Worm (Caenorhabditis elegans): ENCODE measurements around the gene F21F8.5.
A peak's percentile ranks its signal among the peaks of the same experiment; 100 is the strongest.

F21F8.5 gene

ce11 chrV:8242798-8243197 lies 23.3 kb downstream of the F21F8.5 start, which contains the start of gene C16D9.4:
Gene C16D9.4, minus strand, starts transcription at chrV:8242898.
- TF ChIP-seq php-3 (GFP tag; IDR thresholded peaks at IDR 0.05), result peak; percentile 33; the same call in 1 of the 2 replicates
- no peak for TF ChIP-seq hmg-1.1 (GFP tag; IDR thresholded peaks at IDR 0.05)

- TF ChIP-seq tag-97 (GFP tag; IDR thresholded peaks at IDR 0.05) (no peak), dpl-1 (GFP tag; optimal IDR thresholded peaks at IDR 0.05) (no peak), dmd-9 (GFP tag; IDR thresholded peaks at IDR 0.05) (no peak), F44E2.7 (GFP tag; IDR thresholded peaks at IDR 0.05) (no peak), ztf-7 (tag; optimal IDR thresholded peaks at IDR 0.05) (no peak)
These were observed 26.2 kb downstream of the F21F8.5 start, which contains the start of gene C16D9.3 for ce11 chrV:8239928-8240327. Gene C16D9.3, minus strand, starts transcription at chrV:8240028.

ce11 chrV:8238290-8238689 lies 27.8 kb downstream of the F21F8.5 start, which contains the start of gene rol-3:
Gene rol-3, minus strand, starts transcription at chrV:8238409.
- peak; percentile 42 for TF ChIP-seq hlh-11 (tag; optimal IDR thresholded peaks at IDR 0.05)
- peak; percentile 54 for TF ChIP-seq nhr-28 (tag; optimal IDR thresholded peaks at IDR 0.05)
- TF ChIP-seq arid-1 (GFP tag; conservative IDR thresholded peaks at IDR 0.05), result no peak

ce11 chrV:8235331-8235730 lies 30.8 kb downstream of the F21F8.5 start:
- TF ChIP-seq mes-2 (tag; optimal IDR thresholded peaks at IDR 0.05; ENCODE audit: poor library complexity, severe bottlenecking) (no peak), unc-62 (GFP tag; optimal IDR thresholded peaks at IDR 0.05 in 1 of 2) (no peak), unc-62 (tag; optimal IDR thresholded peaks at IDR 0.05) (no peak), nhr-42 (GFP tag; IDR thresholded peaks at IDR 0.05) (peak; percentile 39; the same call in 1 of the 2 replicates), aly-2 (tag; optimal IDR thresholded peaks at IDR 0.05) (no peak), gei-8 (GFP tag; optimal IDR thresholded peaks at IDR 0.05) (peak; percentile 18), jun-1 (tag; optimal IDR thresholded peaks at IDR 0.05) (no peak), zag-1 (tag; optimal IDR thresholded peaks at IDR 0.05) (no peak), nhr-237 (tag; optimal IDR thresholded peaks at IDR 0.05) (no peak), pqm-1 (tag; optimal IDR thresholded peaks at IDR 0.05) (no peak), mxl-3 (GFP tag; optimal IDR thresholded peaks at IDR 0.05) (no peak), nhr-25 (tag; optimal IDR thresholded peaks at IDR 0.05; ENCODE audit: borderline replicate concordance, insufficient read depth) (no peak), T26A8.4 (GFP tag; IDR thresholded peaks at IDR 0.05) (no peak), F44E2.7 (GFP tag; IDR thresholded peaks at IDR 0.05) (no peak), R02D3.7 (tag; optimal IDR thresholded peaks at IDR 0.05) (no peak), arid-1 (GFP tag; conservative IDR thresholded peaks at IDR 0.05) (no peak), sdz-12 (GFP tag; optimal IDR thresholded peaks at IDR 0.05) (peak; percentile 2), vab-7 (GFP tag; IDR thresholded peaks at IDR 0.05) (peak; percentile 41; the same call in 1 of the 2 replicates), zip-11 (GFP tag; IDR thresholded peaks at IDR 0.05) (no peak), spr-1 (tag; optimal IDR thresholded peaks at IDR 0.05) (no peak), nhr-77 (tag; optimal IDR thresholded peaks at IDR 0.05) (no peak), dmd-8 (GFP tag; IDR thresholded peaks at IDR 0.05) (0 out of 2 replicates have a peak, but pooled peaks have one; percentile 32), mxl-2 (GFP tag; conservative IDR thresholded peaks at IDR 0.05) (no peak; the same call in 1 of the 2 replicates), Y48G9A.11 (GFP tag; IDR thresholded peaks at IDR 0.05) (no peak; the same call in 1 of the 2 replicates), lin-39 (tag; optimal IDR thresholded peaks at IDR 0.05) (no peak), mep-1 (tag; optimal IDR thresholded peaks at IDR 0.05) (no peak), ama-1 (optimal IDR thresholded peaks at IDR 0.05) (no peak), unc-39 (tag; optimal IDR thresholded peaks at IDR 0.05) (no peak), daf-19 (GFP tag; conservative IDR thresholded peaks at IDR 0.05) (no peak), mdl-1 (tag; optimal IDR thresholded peaks at IDR 0.05) (no peak), Y105C5A.15 (GFP tag; IDR thresholded peaks at IDR 0.05) (no peak), snpc-4 (tag; optimal IDR thresholded peaks at IDR 0.05) (peak; percentile 61), lin-15B (tag; optimal IDR thresholded peaks at IDR 0.05) (no peak), nhr-76 (tag; optimal IDR thresholded peaks at IDR 0.05) (no peak), rbr-2 (tag; optimal IDR thresholded peaks at IDR 0.05) (peak; percentile 26), lin-13 (GFP tag; optimal IDR thresholded peaks at IDR 0.05) (no peak), hmg-1.1 (GFP tag; IDR thresholded peaks at IDR 0.05) (peak; percentile 55), ctbp-1 (GFP tag; IDR thresholded peaks at IDR 0.05) (no peak), nhr-111 (GFP tag; optimal IDR thresholded peaks at IDR 0.05) (peak; percentile 49), tra-1 (GFP tag; IDR thresholded peaks at IDR 0.05) (no peak)

Data from whole organism, L4 larva.